Worm (Caenorhabditis elegans) whole organism, mixed stage, embryonic: ENCODE measurements around the gene grd-14.

Experiments
- blmp-1 ChIP-seq: fragments of 150-350 bp; optimal IDR thresholded peaks from 2 replicates; lab custom pipeline; 2014; ENCODE audit warnings: missing biosample characterization, missing genetic modification characterization
- drap-1 ChIP-seq: fragments of 200-800 bp; sonication (Bioruptor generic); optimal IDR thresholded peaks from 3 replicates; lab custom pipeline; 2018; ENCODE audit warnings: mild to moderate bottlenecking, missing genetic modification characterization, missing compliant biosample characterization
- ham-2 ChIP-seq: fragments of 200-800 bp; sonication (Bioruptor generic); optimal IDR thresholded peaks from 2 replicates; lab custom pipeline; 2018; ENCODE audit warnings: mild to moderate bottlenecking, missing genetic modification characterization, missing compliant biosample characterization
- lin-13 ChIP-seq: fragments of 150-350 bp; optimal IDR thresholded peaks from 2 replicates; lab custom pipeline; 2014; ENCODE audit warnings: missing biosample characterization, missing genetic modification characterization
- nhr-237 ChIP-seq: fragments of 150-350 bp; optimal IDR thresholded peaks from 2 replicates; lab custom pipeline; 2014; ENCODE audit warnings: missing biosample characterization, missing genetic modification characterization
- nhr-28 ChIP-seq: fragments of 150-350 bp; optimal IDR thresholded peaks from 2 replicates; lab custom pipeline; 2014; ENCODE audit warnings: missing biosample characterization, missing genetic modification characterization
- nhr-76 ChIP-seq: sonication (generic microtip); optimal IDR thresholded peaks from 2 replicates; lab custom pipeline; 2017; ENCODE audit warnings: missing biosample characterization, missing genetic modification characterization
- sem-2 ChIP-seq: fragments of 200-800 bp; sonication (Bioruptor generic); optimal IDR thresholded peaks from 2 replicates; lab custom pipeline; 2018; ENCODE audit warnings: mild to moderate bottlenecking, missing genetic modification characterization, missing compliant biosample characterization

- no peak for TF ChIP-seq blmp-1 (tag; lab: Kevin White, UChicago)
- TF ChIP-seq nhr-237 (tag; lab: Kevin White, UChicago), result no peak
- no peak for TF ChIP-seq drap-1
- no peak for TF ChIP-seq lin-13
- no peak for TF ChIP-seq ham-2 (GFP tag; lab: Kevin White, UChicago)
- no peak for TF ChIP-seq nhr-28 (tag; lab: Kevin White, UChicago)
- no peak for TF ChIP-seq nhr-76 (tag; lab: Kevin White, UChicago)
- TF ChIP-seq sem-2 (GFP tag; lab: Kevin White, UChicago), result no peak
Measured at ce11 chrX:8500922-8501321, 1.1 kb downstream of the grd-14 start, which contains the start of gene grd-4.
